Fruit fly (Drosophila melanogaster) whole organism, embryonic: Measurements from ENCODE around the gene Mlp84B.
A peak's percentile ranks its signal among the peaks of the same experiment; 100 is the strongest.

Source experiments
- Awh ChIP-seq: fragments of 200-800 bp; sonication (Bioruptor generic); IDR thresholded peaks from 2 replicates; pipeline ENCODE4, ENCODE4 v1.3.6; 2022; ENCODE audit warnings: missing biosample characterization, missing genetic modification characterization
- CG1024 ChIP-seq: fragments of 200-800 bp; sonication (Bioruptor generic); IDR thresholded peaks from 2 replicates; pipeline ENCODE4 v1.3.6; 2022; ENCODE audit warnings: missing biosample characterization, missing genetic modification characterization
- CG10274 ChIP-seq: fragments of 200-800 bp; sonication (Bioruptor generic); optimal IDR thresholded peaks from 3 replicates; lab custom pipeline; 2017; ENCODE audit warnings: missing biosample characterization, mild to moderate bottlenecking, missing genetic modification characterization
- CG10565 ChIP-seq: fragments of 200-800 bp; sonication (Bioruptor generic); optimal IDR thresholded peaks from 3 replicates; lab custom pipeline; 2016; ENCODE audit warnings: missing biosample characterization, mild to moderate bottlenecking, missing genetic modification characterization
- CG11093 ChIP-seq: fragments of 200-800 bp; sonication (Bioruptor generic); IDR thresholded peaks from 3 replicates; pipeline ENCODE4 v1.3.6; 2022; ENCODE audit warnings: missing biosample characterization, missing genetic modification characterization
- CG12219 ChIP-seq: fragments of 200-800 bp; sonication (Bioruptor generic); optimal IDR thresholded peaks from 3 replicates; lab custom pipeline; 2018; ENCODE audit warnings: missing biosample characterization, mild to moderate bottlenecking, missing genetic modification characterization
- CG18011 ChIP-seq: fragments of 200-800 bp; sonication (Bioruptor generic); optimal IDR thresholded peaks from 2 replicates; lab custom pipeline; 2017; ENCODE audit warnings: missing biosample characterization, missing genetic modification characterization, mild to moderate bottlenecking, moderate library complexity, missing genotype
- CG2120 ChIP-seq: fragments of 200-800 bp; sonication (Bioruptor generic); optimal IDR thresholded peaks from 3 replicates; lab custom pipeline; 2016; ENCODE audit warnings: missing biosample characterization, missing genetic modification characterization
- CG30020 ChIP-seq: fragments of 200-800 bp; optimal IDR thresholded peaks from 2 replicates; lab custom pipeline; 2019; ENCODE audit warnings: missing biosample characterization, mild to moderate bottlenecking, missing genetic modification characterization, moderate library complexity
- CG30403 ChIP-seq: fragments of 200-800 bp; sonication (Bioruptor generic); optimal IDR thresholded peaks from 3 replicates; lab custom pipeline; 2016; ENCODE audit warnings: missing biosample characterization, missing genetic modification characterization
- CG3281 ChIP-seq: fragments of 200-800 bp; sonication (Bioruptor generic); optimal IDR thresholded peaks from 3 replicates; lab custom pipeline; 2017; ENCODE audit warnings: missing biosample characterization, mild to moderate bottlenecking, missing genetic modification characterization
- CG33557 ChIP-seq: fragments of 200-800 bp; sonication (Bioruptor generic); optimal IDR thresholded peaks from 2 replicates; lab custom pipeline; 2019; ENCODE audit warnings: missing biosample characterization, mild to moderate bottlenecking, missing genetic modification characterization, moderate library complexity
- CG4328 ChIP-seq: fragments of 200-800 bp; sonication (Bioruptor generic); optimal IDR thresholded peaks from 3 replicates; lab custom pipeline; 2017; ENCODE audit warnings: missing biosample characterization, missing genetic modification reagents, missing genetic modification characterization
- CG4854 ChIP-seq: fragments of 200-800 bp; sonication (Bioruptor generic); optimal IDR thresholded peaks from 2 replicates; lab custom pipeline; 2016; ENCODE audit warnings: missing biosample characterization, missing genetic modification characterization, inconsistent platforms
- CG5180 ChIP-seq: fragments of 200-800 bp; sonication (Bioruptor generic); optimal IDR thresholded peaks from 3 replicates; lab custom pipeline; 2017; ENCODE audit warnings: missing biosample characterization, missing genetic modification characterization, mild to moderate bottlenecking, moderate library complexity, missing genetic modification reagents
- CG5245 ChIP-seq: fragments of 200-800 bp; sonication (Bioruptor generic); optimal IDR thresholded peaks from 3 replicates; lab custom pipeline; 2016; ENCODE audit warnings: missing biosample characterization, missing genetic modification characterization
- CG6683 ChIP-seq: fragments of 200-800 bp; sonication (Bioruptor generic); optimal IDR thresholded peaks from 2 replicates; lab custom pipeline; 2017; ENCODE audit warnings: missing biosample characterization, mild to moderate bottlenecking, missing genetic modification characterization, missing genetic modification reagents
- CG6791 ChIP-seq: fragments of 200-800 bp; sonication (Bioruptor generic); IDR thresholded peaks from 3 replicates; pipeline ENCODE4 v1.3.6; 2022; ENCODE audit warnings: missing biosample characterization, missing genetic modification characterization; ENCODE audit not compliant: partially characterized antibody
- CG7786 ChIP-seq: fragments of 200-800 bp; sonication (Bioruptor generic); optimal IDR thresholded peaks from 2 replicates; lab custom pipeline; 2016; ENCODE audit warnings: missing biosample characterization, missing genetic modification characterization
- CG7928 ChIP-seq: fragments of 200-800 bp; sonication (Bioruptor generic); optimal IDR thresholded peaks from 2 replicates; lab custom pipeline; 2017; ENCODE audit warnings: missing biosample characterization, mild to moderate bottlenecking, missing genetic modification characterization
- CG9215 ChIP-seq: fragments of 200-800 bp; sonication (Bioruptor generic); IDR thresholded peaks from 2 replicates; pipeline ENCODE4 v1.3.6; 2022; ENCODE audit warnings: missing biosample characterization, missing genetic modification characterization
- CG9437 ChIP-seq: fragments of 200-800 bp; sonication (Bioruptor generic); optimal IDR thresholded peaks from 2 replicates; lab custom pipeline; 2018; ENCODE audit warnings: missing biosample characterization, mild to moderate bottlenecking, missing genetic modification characterization
- Camta ChIP-seq: fragments of 200-800 bp; sonication (Bioruptor generic); optimal IDR thresholded peaks from 2 replicates; lab custom pipeline; 2016; ENCODE audit warnings: missing biosample characterization, missing genetic modification characterization
- Dad ChIP-seq: fragments of 200-800 bp; sonication (Bioruptor generic); optimal IDR thresholded peaks from 3 replicates; lab custom pipeline; 2016; ENCODE audit warnings: missing biosample characterization, missing genetic modification characterization
- Dek ChIP-seq: fragments of 200-800 bp; sonication (Bioruptor generic); optimal IDR thresholded peaks from 3 replicates; lab custom pipeline; 2019; ENCODE audit warnings: missing biosample characterization, mild to moderate bottlenecking, missing genetic modification characterization, moderate library complexity
- Dp ChIP-seq: fragments of 200-800 bp; sonication (Bioruptor generic); optimal IDR thresholded peaks from 2 replicates; lab custom pipeline; 2018; ENCODE audit warnings: missing biosample characterization, mild to moderate bottlenecking, missing genetic modification characterization, moderate library complexity
- Fer3 ChIP-seq: fragments of 200-800 bp; sonication (Bioruptor generic); optimal IDR thresholded peaks from 2 replicates; lab custom pipeline; 2018; ENCODE audit warnings: missing biosample characterization, mild to moderate bottlenecking, missing genetic modification characterization, moderate library complexity
- H15 ChIP-seq: fragments of 200-800 bp; sonication (Bioruptor generic); IDR thresholded peaks from 3 replicates; pipeline ENCODE4 v1.3.6; 2022; ENCODE audit warnings: missing biosample characterization, missing genetic modification characterization
- H2.0 ChIP-seq: fragments of 200-800 bp; sonication (Bioruptor generic); IDR thresholded peaks from 2 replicates; pipeline ENCODE4 v1.3.6; 2022; ENCODE audit warnings: missing biosample characterization, missing genetic modification characterization
- HLH3B ChIP-seq: fragments of 200-800 bp; sonication (Bioruptor generic); IDR thresholded peaks from 2 replicates; pipeline ENCODE4 v1.3.6; 2022; ENCODE audit warnings: missing biosample characterization, missing genetic modification characterization
- HmgD ChIP-seq: fragments of 200-800 bp; sonication (Bioruptor generic); optimal IDR thresholded peaks from 3 replicates; lab custom pipeline; 2016; ENCODE audit warnings: missing biosample characterization, missing genetic modification characterization
- Lhr ChIP-seq: fragments of 200-800 bp; sonication (Bioruptor generic); optimal IDR thresholded peaks from 3 replicates; lab custom pipeline; 2017; ENCODE audit warnings: mild to moderate bottlenecking, missing biosample characterization, missing genetic modification reagents, missing genetic modification characterization
- NC2β ChIP-seq: fragments of 200-800 bp; sonication (Bioruptor generic); optimal IDR thresholded peaks from 2 replicates; lab custom pipeline; 2016; ENCODE audit warnings: missing biosample characterization, missing genetic modification characterization
- Nf-YB ChIP-seq: fragments of 200-800 bp; sonication (Bioruptor generic); optimal IDR thresholded peaks from 3 replicates; lab custom pipeline; 2019; ENCODE audit warnings: missing biosample characterization, mild to moderate bottlenecking, missing genetic modification characterization, moderate library complexity
- Sox102F ChIP-seq: fragments of 200-800 bp; sonication (Bioruptor generic); optimal IDR thresholded peaks from 2 replicates; lab custom pipeline; 2018; ENCODE audit warnings: missing biosample characterization, mild to moderate bottlenecking, missing genetic modification characterization, moderate library complexity
- Tbp ChIP-seq: fragments of >200 bp; optimal IDR thresholded peaks from 2 replicates; lab custom pipeline; 2018; ENCODE audit warnings: missing biosample characterization, missing genetic modification characterization
- Xbp1 ChIP-seq: fragments of 200-800 bp; sonication (Bioruptor generic); optimal IDR thresholded peaks from 3 replicates; lab custom pipeline; 2016; ENCODE audit warnings: missing biosample characterization, mild to moderate bottlenecking, missing genetic modification characterization
- bcd ChIP-seq: fragments of 200-800 bp; sonication (Bioruptor generic); optimal IDR thresholded peaks from 2 replicates; lab custom pipeline; 2017; ENCODE audit warnings: missing biosample characterization, mild to moderate bottlenecking, missing genetic modification characterization
- cad ChIP-seq: fragments of >200 bp; optimal IDR thresholded peaks from 2 replicates; lab custom pipeline; 2017; ENCODE audit warnings: missing biosample characterization, missing genetic modification characterization
- cato ChIP-seq: fragments of 200-800 bp; sonication (Bioruptor generic); optimal IDR thresholded peaks from 2 replicates; lab custom pipeline; 2016; ENCODE audit warnings: missing biosample characterization, missing genetic modification characterization, borderline replicate concordance
- dpn ChIP-seq, 2 experiments: fragments of 200-800 bp; sonication (Bioruptor generic); optimal IDR thresholded peaks; 3 replicates each; lab custom pipeline; 2016; ENCODE audit warnings: missing biosample characterization in 2 of 2, missing genetic modification characterization in 2 of 2
- emc ChIP-seq: fragments of 200-800 bp; sonication (Bioruptor generic); optimal IDR thresholded peaks from 2 replicates; lab custom pipeline; 2016; ENCODE audit warnings: missing biosample characterization, missing genetic modification characterization
- fu2 ChIP-seq: fragments of 200-800 bp; sonication (Bioruptor generic); optimal IDR thresholded peaks from 2 replicates; lab custom pipeline; 2016; ENCODE audit warnings: missing biosample characterization, missing genetic modification characterization
- her ChIP-seq: fragments of 200-800 bp; sonication (Bioruptor generic); optimal IDR thresholded peaks from 2 replicates; lab custom pipeline; 2016; ENCODE audit warnings: missing biosample characterization, missing genetic modification characterization
- pb ChIP-seq: fragments of 200-800 bp; sonication (Bioruptor generic); optimal IDR thresholded peaks from 3 replicates; lab custom pipeline; 2016; ENCODE audit warnings: missing biosample characterization, missing genetic modification characterization
- pfk ChIP-seq: fragments of 200-800 bp; sonication (Bioruptor generic); optimal IDR thresholded peaks from 2 replicates; lab custom pipeline; 2018; ENCODE audit warnings: missing biosample characterization, mild to moderate bottlenecking, missing genetic modification characterization, moderate library complexity
- rib ChIP-seq: fragments of 200-800 bp; sonication (Bioruptor generic); IDR thresholded peaks from 2 replicates; pipeline ENCODE4 v1.3.6; 2022; ENCODE audit warnings: missing biosample characterization, missing genetic modification characterization
- row ChIP-seq: fragments of 200-800 bp; sonication (Bioruptor generic); IDR thresholded peaks from 3 replicates; pipeline ENCODE4 v1.3.6; 2022; ENCODE audit warnings: missing biosample characterization, missing genetic modification characterization
- sqz ChIP-seq: fragments of 200-800 bp; sonication (Bioruptor generic); optimal IDR thresholded peaks from 3 replicates; lab custom pipeline; 2018; ENCODE audit warnings: missing biosample characterization, mild to moderate bottlenecking, missing genetic modification characterization
- usp ChIP-seq: fragments of >200 bp; optimal IDR thresholded peaks from 2 replicates; lab custom pipeline; 2017; ENCODE audit warnings: missing biosample characterization, missing genetic modification characterization
- zfh2 ChIP-seq: fragments of 200-800 bp; sonication (Bioruptor generic); optimal IDR thresholded peaks from 2 replicates; lab custom pipeline; 2016; ENCODE audit warnings: missing biosample characterization, missing genetic modification characterization

The Mlp84B gene

dm6 chr3R:7127966-7128365 is 10.4 kb upstream of the Mlp84B start, which contains the start of gene CG10068 (continued):
- TF ChIP-seq Nf-YB (GFP tag; lab: Kevin White, UChicago) (peak; percentile 76), CG7786 (peak; percentile 81), CG11093 (peak; percentile 77), Dp (GFP tag; lab: Kevin White, UChicago) (peak; percentile 25), H2.0 (GFP tag; lab: Robert Waterston, UW) (peak; percentile 92), cad (no peak), row (GFP tag; lab: Robert Waterston, UW) (peak; percentile 91), Camta (peak; percentile 83), CG4854 (GFP tag; lab: Kevin White, UChicago) (peak; percentile 83), CG33557 (GFP tag; lab: Kevin White, UChicago) (peak; percentile 79), CG4328 (peak; percentile 71), Sox102F (GFP tag; lab: Kevin White, UChicago) (peak; percentile 90), pb (GFP tag; lab: Kevin White, UChicago) (peak; percentile 61), cato (GFP tag; lab: Kevin White, UChicago) (peak; percentile 64), CG9215 (no peak; the same call in 1 of the 2 replicates), CG6683 (GFP tag; lab: Kevin White, UChicago) (peak; percentile 71), CG1024 (peak; percentile 90), CG3281 (GFP tag; lab: Kevin White, UChicago) (peak; percentile 82), dpn (GFP tag; optimal IDR thresholded peaks at IDR 0.05; lab: Kevin White, UChicago) (peak; percentile 87), Dad (peak; percentile 87), bcd (GFP tag; lab: Kevin White, UChicago) (peak; percentile 87), CG18011 (peak; percentile 77), H15 (GFP tag; lab: Robert Waterston, UW) (peak; percentile 90), HLH3B (peak; percentile 93), emc (peak; percentile 69), CG10565 (GFP tag; lab: Kevin White, UChicago) (peak; percentile 69), Tbp (GFP tag; lab: Kevin White, UChicago) (no peak), zfh2 (GFP tag; lab: Kevin White, UChicago) (peak; percentile 83), CG10274 (peak; percentile 25), rib (GFP tag; lab: Robert Waterston, UW) (peak; percentile 64; the same call in 1 of the 2 replicates), HmgD (peak; percentile 60), CG7928 (peak; percentile 38), Lhr (GFP tag; lab: Kevin White, UChicago) (peak; percentile 92), CG9437 (GFP tag; lab: Kevin White, UChicago) (peak; percentile 62), CG6791 (GFP tag; lab: Robert Waterston, UW) (no peak), CG5245 (GFP tag; lab: Kevin White, UChicago) (peak; percentile 85), Awh (peak; percentile 94), usp (GFP tag; lab: Kevin White, UChicago) (no peak), CG30403 (peak; percentile 87), Xbp1 (GFP tag; lab: Kevin White, UChicago) (peak; percentile 89), fu2 (peak; percentile 71), NC2β (GFP tag; lab: Kevin White, UChicago) (peak; percentile 92), CG2120 (GFP tag; lab: Kevin White, UChicago) (peak; percentile 88), Dek (peak; percentile 82), sqz (GFP tag; lab: Kevin White, UChicago) (peak; percentile 99), CG12219 (peak; percentile 79), pfk (GFP tag; lab: Kevin White, UChicago) (no peak), CG5180 (peak; percentile 63), Fer3 (tag; lab: Kevin White, UChicago) (peak; percentile 83), CG30020 (tag; lab: Kevin White, UChicago) (peak; percentile 78), her (GFP tag; lab: Kevin White, UChicago) (peak; percentile 75)
